Worm (Caenorhabditis elegans) whole organism, L4/young adult: Measurements from ENCODE around the gene F20B6.6.

Experiments used
- W03F9.2 ChIP-seq: fragments of 150-350 bp; optimal IDR thresholded peaks from 2 replicates; lab custom pipeline; 2014; ENCODE audit warnings: missing biosample characterization, missing genetic modification characterization
- dao-5 ChIP-seq: sonication (generic microtip); optimal IDR thresholded peaks from 2 replicates; lab custom pipeline; 2016; ENCODE audit warnings: missing genotype, missing genetic modification characterization, moderate library complexity, missing compliant biosample characterization
- him-1 ChIP-seq: sonication (generic microtip); optimal IDR thresholded peaks from 2 replicates; lab custom pipeline; 2016; ENCODE audit warnings: missing genotype, missing genetic modification reagents, missing genetic modification characterization, missing compliant biosample characterization

DNA sequence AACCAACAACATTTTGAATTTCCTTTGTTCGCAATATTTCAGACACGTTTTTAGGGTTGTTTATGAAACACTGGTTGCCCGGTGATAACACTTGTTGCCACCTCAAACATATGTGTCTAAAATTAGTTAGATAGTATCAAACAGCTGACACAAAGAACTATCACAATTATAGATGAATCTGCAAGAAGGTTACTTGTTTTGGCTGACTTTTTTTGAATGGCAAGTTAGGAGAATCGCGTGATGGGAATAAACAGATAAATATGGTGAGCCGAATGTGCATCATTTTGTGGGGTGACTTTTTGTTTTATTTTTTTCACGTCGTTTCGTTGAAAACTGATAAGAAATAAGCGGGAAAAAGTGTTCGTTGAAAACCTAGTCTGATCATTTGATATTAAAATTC lies 43.1 kb upstream of the F20B6.6 start:
- no peak for TF ChIP-seq him-1
- no peak for TF ChIP-seq dao-5 (tag; lab: Kevin White, UChicago)
- peak; percentile 3 for TF ChIP-seq W03F9.2 (tag; lab: Kevin White, UChicago)
